Fruit fly (Drosophila melanogaster): Measurements from ENCODE around the gene Ykt6.

The Ykt6 gene

DNA sequence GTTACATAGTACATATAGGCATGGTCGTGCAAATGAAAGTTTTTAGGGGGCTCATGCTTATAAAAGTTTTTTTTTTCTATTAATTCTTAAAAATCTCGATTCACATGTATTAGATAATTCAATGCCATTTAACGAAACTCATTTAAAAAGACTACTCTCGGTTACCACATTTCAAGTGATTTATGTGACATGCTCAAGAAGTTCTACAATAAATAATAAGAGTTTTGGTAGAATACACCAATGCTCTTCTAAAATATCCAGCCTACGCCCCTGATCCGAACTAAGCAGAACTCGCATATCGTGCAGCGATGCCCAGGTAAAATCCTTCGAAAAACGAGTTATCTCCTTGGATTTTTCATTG is 27.7 kb upstream of the Ykt6 start:
- TF ChIP-seq Hr39 (GFP tag; optimal IDR thresholded peaks at IDR 0.05) (peak; percentile 65), Sox14 (GFP tag; optimal IDR thresholded peaks at IDR 0.05) (peak; percentile 67), eg (GFP tag; IDR thresholded peaks at IDR 0.05) (no peak), CG3032 (tag; optimal IDR thresholded peaks at IDR 0.05) (peak; percentile 43), achi (GFP tag; optimal IDR thresholded peaks at IDR 0.05) (peak; percentile 53), fd59A (GFP tag; optimal IDR thresholded peaks at IDR 0.05) (peak; percentile 32), CG10669 (GFP tag; optimal IDR thresholded peaks at IDR 0.05) (peak; percentile 39), Gug (GFP tag; IDR thresholded peaks at IDR 0.05) (0 out of 2 replicates have a peak, but pooled peaks have one; percentile 27), dsx (GFP tag; optimal IDR thresholded peaks at IDR 0.05; ENCODE audit: poor library complexity, severe bottlenecking) (no peak), CG8319 (GFP tag; optimal IDR thresholded peaks at IDR 0.05) (peak; percentile 15), Met (GFP tag; optimal IDR thresholded peaks at IDR 0.05) (peak; percentile 72), Eip75B (GFP tag; optimal IDR thresholded peaks at IDR 0.05) (peak; percentile 59), CG10631 (GFP tag; optimal IDR thresholded peaks at IDR 0.05) (peak; percentile 53), Hr4 (GFP tag; optimal IDR thresholded peaks at IDR 0.05) (peak; percentile 37), CG11294 (GFP tag; IDR thresholded peaks at IDR 0.05) (no peak), Sox15 (GFP tag; optimal IDR thresholded peaks at IDR 0.05) (no peak), fkh (GFP tag; optimal IDR thresholded peaks at IDR 0.05) (no peak), CG7368 (GFP tag; optimal IDR thresholded peaks at IDR 0.05) (no peak), CG6854 (GFP tag; optimal IDR thresholded peaks at IDR 0.05) (no peak), topi (GFP tag; optimal IDR thresholded peaks at IDR 0.05) (peak; percentile 74), CG31627 (GFP tag; optimal IDR thresholded peaks at IDR 0.05) (peak; percentile 62), CG34406 (GFP tag; optimal IDR thresholded peaks at IDR 0.05) (peak; percentile 41), esn (GFP tag; optimal IDR thresholded peaks at IDR 0.05) (peak; percentile 73), dac (GFP tag; optimal IDR thresholded peaks at IDR 0.05) (peak; percentile 28), CG11762 (GFP tag; optimal IDR thresholded peaks at IDR 0.05; ENCODE audit: insufficient read depth) (peak; percentile 46), Blimp-1 (GFP tag; optimal IDR thresholded peaks at IDR 0.05) (no peak), salr (GFP tag; optimal IDR thresholded peaks at IDR 0.05) (peak in 1 of 2 experiments; percentile 42), acj6 (GFP tag; optimal IDR thresholded peaks at IDR 0.05) (peak; percentile 65), CG9139 (GFP tag; optimal IDR thresholded peaks at IDR 0.05) (no peak), vri (GFP tag; optimal IDR thresholded peaks at IDR 0.05) (peak; percentile 56), cyc (GFP tag; optimal IDR thresholded peaks at IDR 0.05) (peak; percentile 51), ss (GFP tag; optimal IDR thresholded peaks at IDR 0.05) (peak; percentile 1 to 48), Eip93F (GFP tag; optimal IDR thresholded peaks at IDR 0.05) (no peak), svp (GFP tag) (peak; percentile 80), CG6163 (GFP tag; IDR thresholded peaks at IDR 0.05) (0 out of 3 replicates have a peak, but pooled peaks have one; percentile 25), net (GFP tag; optimal IDR thresholded peaks at IDR 0.05) (peak; percentile 1), CG11902 (GFP tag; optimal IDR thresholded peaks at IDR 0.05) (peak; percentile 10), fd85E (GFP tag; optimal IDR thresholded peaks at IDR 0.05) (no peak), CG4318 (GFP tag; optimal IDR thresholded peaks at IDR 0.05) (no peak), Lpt (GFP tag; optimal IDR thresholded peaks at IDR 0.05) (peak; percentile 27), CG3919 (GFP tag; optimal IDR thresholded peaks at IDR 0.05) (peak; percentile 59), Ets21C (GFP tag; optimal IDR thresholded peaks at IDR 0.05) (peak; percentile 55), spab (GFP tag; optimal IDR thresholded peaks at IDR 0.05) (peak; percentile 8), CG15336 (GFP tag; IDR thresholded peaks at IDR 0.05) (peak; percentile 70), CG32006 (GFP tag; optimal IDR thresholded peaks at IDR 0.05) (peak; percentile 71), CG8632 (GFP tag; optimal IDR thresholded peaks at IDR 0.05) (peak; percentile 25), pdm3 (GFP tag; optimal IDR thresholded peaks at IDR 0.05) (peak; percentile 67), CG6276 (GFP tag; optimal IDR thresholded peaks at IDR 0.05) (peak; percentile 48), CG6808 (GFP tag; optimal IDR thresholded peaks at IDR 0.05) (peak; percentile 44), CG6792 (GFP tag; optimal IDR thresholded peaks at IDR 0.05) (peak; percentile 48), CG8119 (GFP tag; IDR thresholded peaks at IDR 0.05) (peak; percentile 72), CG16779 (tag; optimal IDR thresholded peaks at IDR 0.05) (no peak)

Data from whole organism, prepupa.